Worm (Caenorhabditis elegans): ENCODE data around the gene srd-39.

ce11 chrX:13257577-13257976 lies 42.8 kb downstream of the srd-39 start, which contains the start of gene K08H2.10:
- TF ChIP-seq nhr-237 (tag; optimal IDR thresholded peaks at IDR 0.05) (no peak), lin-39 (tag; optimal IDR thresholded peaks at IDR 0.05) (no peak), Y5F2A.4 (GFP tag; optimal IDR thresholded peaks at IDR 0.05) (no peak), nhr-77 (tag; optimal IDR thresholded peaks at IDR 0.05) (peak; percentile 35), aly-2 (tag; optimal IDR thresholded peaks at IDR 0.05) (no peak), lin-15B (tag; optimal IDR thresholded peaks at IDR 0.05) (no peak), pqm-1 (tag; optimal IDR thresholded peaks at IDR 0.05) (peak; percentile 88), fos-1 (tag; optimal IDR thresholded peaks at IDR 0.05) (no peak), skn-1 (tag; optimal IDR thresholded peaks at IDR 0.05) (no peak), ceh-28 (tag; optimal IDR thresholded peaks at IDR 0.05) (no peak)

All from whole organism, L4 larva.